Worm (Caenorhabditis elegans): Measurements from ENCODE around the gene T09A12.8.

- TF ChIP-seq nhr-11 (tag; optimal IDR thresholded peaks at IDR 0.05) (no peak), sdc-2 (tag; optimal IDR thresholded peaks at IDR 0.05) (no peak), dmd-4 (tag; optimal IDR thresholded peaks at IDR 0.05; ENCODE audit: borderline replicate concordance) (no peak), fkh-10 (GFP tag; optimal IDR thresholded peaks at IDR 0.05) (no peak), pqm-1 (tag; optimal IDR thresholded peaks at IDR 0.05) (no peak), ztf-16 (tag; optimal IDR thresholded peaks at IDR 0.05) (no peak), syd-9 (tag; optimal IDR thresholded peaks at IDR 0.05) (no peak), F13H6.1 (tag; optimal IDR thresholded peaks at IDR 0.05) (peak; percentile 16), ceh-18 (tag; optimal IDR thresholded peaks at IDR 0.05) (peak; percentile 41), T23F11.4 (GFP tag; optimal IDR thresholded peaks at IDR 0.05) (no peak), elt-2 (tag; optimal IDR thresholded peaks at IDR 0.05) (no peak), tbx-2 (tag; optimal IDR thresholded peaks at IDR 0.05) (peak; percentile 12), ceh-45 (GFP tag; IDR thresholded peaks at IDR 0.05) (no peak)
These were observed 11.1 kb downstream of the T09A12.8 start for ce11 chrIV:8232428-8232827.
